Worm (Caenorhabditis elegans) whole organism, young adult: ENCODE measurements around the gene dyf-3.
"Not testable (repeated sequence)": the region's sequence is repeated elsewhere in the genome, so short reads cannot be mapped to it uniquely, and the experiment has no call there.

ENCODE experiments used
- C17E4.6 ChIP-seq: fragments of 200-800 bp; sonication (Bioruptor generic); IDR thresholded peaks from 2 replicates; pipeline ENCODE4 v1.3.6; 2022; ENCODE audit warnings: missing genetic modification reagents, missing genetic modification characterization, missing compliant biosample characterization
- ZK185.1 ChIP-seq: sonication (generic microtip); optimal IDR thresholded peaks from 2 replicates; lab custom pipeline; 2016; ENCODE audit warnings: mild to moderate bottlenecking, missing genetic modification characterization, missing compliant biosample characterization; ENCODE audit not compliant: poor library complexity, severe bottlenecking
- ama-1 ChIP-seq, 3 experiments: fragments of 150-350 bp in 1 of 3; sonication (generic microtip) in 2 of 3; optimal IDR thresholded peaks; 2 replicates each; lab custom pipeline; 2014 to 2018; ENCODE audit warnings: missing biosample characterization in 2 of 3, missing genetic modification characterization in 2 of 3, missing genetic modification reagents in 2 of 3
- cebp-1 ChIP-seq, 2 experiments: fragments of 200-800 bp in 1 of 2; sonication (Bioruptor generic) in 1 of 2; sonication (generic microtip) in 1 of 2; IDR thresholded peaks in 1 of 2; optimal IDR thresholded peaks in 1 of 2; 2 replicates each; pipeline versions ENCODE4 v1.3.6 to Lab custom; 2017 to 2022; ENCODE audit warnings: missing compliant biosample characterization in 2 of 2, missing genetic modification characterization in 2 of 2, mild to moderate bottlenecking in 1 of 2, missing genetic modification reagents in 1 of 2, moderate library complexity in 1 of 2
- dpff-1 ChIP-seq: sonication (generic microtip); optimal IDR thresholded peaks from 2 replicates; lab custom pipeline; 2017; ENCODE audit warnings: mild to moderate bottlenecking, missing genetic modification characterization, missing compliant biosample characterization
- dpl-1 ChIP-seq: fragments of 150-350 bp; optimal IDR thresholded peaks from 2 replicates; lab custom pipeline; 2014; ENCODE audit warnings: missing biosample characterization, missing genetic modification reagents, missing genetic modification characterization
- lag-1 ChIP-seq: fragments of 200-800 bp; sonication (Bioruptor generic); IDR thresholded peaks from 2 replicates; pipeline ENCODE4 v1.3.6; 2022; ENCODE audit warnings: missing genetic modification reagents, missing genetic modification characterization, missing compliant biosample characterization
- ztf-26 ChIP-seq: sonication (generic microtip); optimal IDR thresholded peaks from 2 replicates; lab custom pipeline; 2017; ENCODE audit warnings: missing genetic modification characterization, missing compliant biosample characterization

DNA sequence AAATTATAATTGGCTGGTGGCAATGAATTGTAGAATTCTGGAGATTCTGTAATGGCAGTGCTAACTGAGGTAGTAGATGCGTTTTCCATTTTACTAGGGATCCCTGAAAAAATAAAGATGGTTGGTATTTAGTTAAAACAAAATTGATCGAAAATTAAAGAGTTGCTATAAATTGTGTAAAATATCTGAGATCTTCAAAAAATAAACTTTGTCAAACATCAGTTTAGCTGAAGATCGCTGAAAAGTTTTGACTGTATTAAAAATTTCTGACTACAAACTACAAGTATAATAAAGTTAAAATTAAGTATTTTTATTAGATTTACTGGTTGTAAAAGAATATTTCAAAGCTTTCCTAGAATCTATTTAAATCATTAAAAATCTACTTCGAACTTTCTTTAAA is 9.0 kb downstream of the dyf-3 start, which contains the start of gene B0546.5:
- not testable (repeated sequence) for TF ChIP-seq dpff-1 (tag; lab: Kevin White, UChicago); lag-1 (GFP tag; lab: Robert Waterston, UW); C17E4.6 (GFP tag; lab: Robert Waterston, UW); ama-1 (optimal IDR thresholded peaks at IDR 0.05; lab: Kevin White, UChicago); ama-1 (GFP tag; optimal IDR thresholded peaks at IDR 0.05; lab: Kevin White, UChicago); dpl-1 (GFP tag; lab: Kevin White, UChicago); ZK185.1 (tag; lab: Kevin White, UChicago); ztf-26 (tag; lab: Kevin White, UChicago); cebp-1 (GFP tag; IDR thresholded peaks at IDR 0.05; lab: Robert Waterston, UW); cebp-1 (tag; optimal IDR thresholded peaks at IDR 0.05; lab: Kevin White, UChicago)
